Fruit fly (Drosophila melanogaster) Kc167 (cell line): ENCODE results near the gene ThrRS.

Experiments used
- Myc ChIP-seq: fragments of >200 bp; optimal IDR thresholded peaks from 2 replicates; lab custom pipeline; 2017; ENCODE audit warnings: missing external identifiers
- Sin3A ChIP-seq: fragments of >200 bp; optimal IDR thresholded peaks from 2 replicates; lab custom pipeline; 2018; ENCODE audit warnings: missing external identifiers
- h ChIP-seq: fragments of >200 bp; optimal IDR thresholded peaks from 3 replicates; lab custom pipeline; 2018; ENCODE audit warnings: missing external identifiers
- insv ChIP-seq: fragments of >200 bp; optimal IDR thresholded peaks from 3 replicates; lab custom pipeline; 2018; ENCODE audit warnings: missing external identifiers
- psq ChIP-seq: fragments of >200 bp; optimal IDR thresholded peaks from 2 replicates; lab custom pipeline; 2017; ENCODE audit warnings: missing external identifiers
- ttk ChIP-seq: sonication (Bioruptor generic); optimal IDR thresholded peaks from 2 replicates; lab custom pipeline; 2017; ENCODE audit warnings: missing external identifiers

ThrRS gene

DNA sequence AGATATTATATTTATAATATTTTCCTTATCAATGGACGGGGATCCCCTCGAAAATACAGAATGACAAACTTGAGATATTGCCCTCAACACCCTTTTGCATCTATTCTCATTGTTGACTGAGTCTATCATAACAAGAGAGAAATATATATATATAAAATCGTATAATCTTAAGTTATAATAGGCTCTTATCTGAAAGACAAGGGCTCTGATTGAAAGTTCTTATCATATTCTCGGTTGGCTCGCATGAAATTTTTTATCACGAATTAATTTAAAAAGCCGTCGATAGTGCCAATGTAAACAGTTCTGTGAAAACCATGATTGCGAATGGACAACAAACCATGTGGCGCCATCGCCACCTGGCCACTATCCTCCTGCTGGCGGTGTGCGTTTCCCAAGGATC is 7.3 kb downstream of the ThrRS start, which contains the start of gene Phae2:
Gene Phae2, plus strand, starts transcription at position 301 of the 400 bp plus-strand sequence.
- TF ChIP-seq Myc (lab: Kevin White, UChicago): no peak
- no peak for TF ChIP-seq Sin3A (lab: Kevin White, UChicago)
- TF ChIP-seq h (lab: Kevin White, UChicago): no peak
- no peak for TF ChIP-seq insv (lab: Kevin White, UChicago)
- no peak for TF ChIP-seq psq (lab: Kevin White, UChicago)
- no peak for TF ChIP-seq ttk (lab: Kevin White, UChicago)

DNA sequence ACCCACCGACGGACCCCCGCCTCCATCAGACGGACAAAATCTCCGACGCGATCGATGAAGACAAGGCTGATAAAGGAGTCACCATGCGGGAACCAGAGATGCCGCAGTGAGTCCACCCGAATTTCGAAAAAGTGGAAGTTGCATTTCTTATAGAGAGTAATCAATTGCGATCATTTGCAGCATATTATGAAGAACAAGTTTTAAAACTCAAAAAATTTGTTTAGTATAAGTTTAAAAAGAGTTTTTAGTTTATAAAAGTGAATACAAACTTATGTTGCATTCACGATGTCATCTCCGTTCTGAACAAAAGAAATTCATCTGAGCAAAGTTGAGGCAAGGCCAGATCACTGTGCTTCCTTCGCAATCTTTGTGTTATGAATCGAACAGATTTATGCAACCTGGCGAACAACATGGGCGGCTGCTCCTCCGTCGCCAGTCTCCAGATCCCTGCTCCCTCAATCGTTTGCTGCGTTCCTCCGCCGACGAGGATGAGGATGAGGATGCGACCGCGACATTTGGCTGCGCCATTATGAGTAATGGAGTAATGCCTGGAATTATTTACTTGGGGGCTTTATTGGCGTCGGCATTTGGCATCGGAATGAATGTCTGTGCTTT is 9.5 kb downstream of the ThrRS start:
- no peak for TF ChIP-seq insv (lab: Kevin White, UChicago)
- no peak for TF ChIP-seq ttk (lab: Kevin White, UChicago)
- no peak for TF ChIP-seq psq (lab: Kevin White, UChicago)
- TF ChIP-seq Myc (lab: Kevin White, UChicago): no peak
- TF ChIP-seq h (lab: Kevin White, UChicago): no peak
- TF ChIP-seq Sin3A (lab: Kevin White, UChicago): no peak

DNA sequence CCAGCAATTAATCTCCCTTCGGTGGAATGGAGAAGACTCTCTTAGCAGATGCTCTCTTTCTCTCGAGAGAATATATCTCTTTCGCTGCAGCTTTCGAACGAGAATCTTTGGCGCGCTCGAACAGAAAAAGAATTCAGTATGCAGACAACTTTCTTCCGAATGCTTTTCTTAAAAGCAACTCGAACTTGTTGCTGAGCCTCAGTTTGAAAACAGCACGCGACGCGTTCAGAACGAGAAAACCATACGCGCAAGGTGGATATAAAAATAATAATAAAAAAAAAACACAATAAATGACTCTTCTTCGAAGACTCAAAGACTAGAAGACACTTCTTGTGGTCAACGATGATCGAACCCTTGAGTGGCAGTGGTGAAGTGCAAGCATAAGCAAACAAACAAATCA is 10.6 kb downstream of the ThrRS start, which contains the start of gene CG17211:
Gene CG17211, plus strand, starts transcription at position 202 of the 400 bp plus-strand sequence.
- TF ChIP-seq Sin3A (lab: Kevin White, UChicago) (no peak), ttk (lab: Kevin White, UChicago) (no peak), h (lab: Kevin White, UChicago) (no peak), Myc (lab: Kevin White, UChicago) (no peak), insv (lab: Kevin White, UChicago) (no peak), psq (lab: Kevin White, UChicago) (no peak)

DNA sequence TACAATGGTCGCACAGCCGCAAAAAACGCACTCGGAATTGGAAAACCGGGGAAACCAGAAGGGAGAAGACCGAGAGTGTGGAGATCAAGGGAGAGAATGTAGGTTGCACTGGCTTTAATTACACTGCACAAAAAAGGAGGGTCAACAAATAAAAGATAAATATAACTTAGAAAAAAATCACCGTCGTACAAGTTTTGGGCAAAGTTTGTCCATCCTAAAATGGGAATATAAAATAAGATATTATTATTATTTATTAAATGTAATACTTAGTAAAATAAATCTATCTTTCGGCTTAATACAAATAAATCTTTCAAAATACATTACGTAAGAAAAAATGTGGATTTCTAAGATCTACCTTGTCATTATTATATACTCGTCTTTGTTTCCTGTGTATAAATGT is 12.3 kb downstream of the ThrRS start:
- TF ChIP-seq Myc (lab: Kevin White, UChicago) (no peak), insv (lab: Kevin White, UChicago) (no peak), Sin3A (lab: Kevin White, UChicago) (no peak), ttk (lab: Kevin White, UChicago) (no peak), h (lab: Kevin White, UChicago) (no peak), psq (lab: Kevin White, UChicago) (no peak)

DNA sequence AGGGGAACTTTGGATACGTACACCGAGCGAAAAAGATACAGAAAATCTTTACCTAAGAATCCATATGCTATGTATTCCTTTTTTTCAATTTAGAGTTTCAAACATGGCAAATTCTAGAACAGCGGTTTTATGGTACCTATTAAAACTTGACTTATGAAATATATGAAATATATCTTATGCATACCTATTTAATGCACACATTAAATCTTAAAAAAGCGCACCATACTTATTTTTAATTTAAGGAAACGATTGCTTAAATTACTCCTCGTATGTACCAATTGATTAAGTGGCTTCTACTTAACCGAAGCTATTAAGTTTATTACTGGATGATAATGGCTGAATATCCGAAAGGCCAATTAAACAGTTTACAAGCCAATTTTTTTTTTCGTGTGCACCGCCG is 16.4 kb downstream of the ThrRS start:
- TF ChIP-seq insv (lab: Kevin White, UChicago) (no peak), Sin3A (lab: Kevin White, UChicago) (no peak), ttk (lab: Kevin White, UChicago) (no peak), psq (lab: Kevin White, UChicago) (no peak)

DNA sequence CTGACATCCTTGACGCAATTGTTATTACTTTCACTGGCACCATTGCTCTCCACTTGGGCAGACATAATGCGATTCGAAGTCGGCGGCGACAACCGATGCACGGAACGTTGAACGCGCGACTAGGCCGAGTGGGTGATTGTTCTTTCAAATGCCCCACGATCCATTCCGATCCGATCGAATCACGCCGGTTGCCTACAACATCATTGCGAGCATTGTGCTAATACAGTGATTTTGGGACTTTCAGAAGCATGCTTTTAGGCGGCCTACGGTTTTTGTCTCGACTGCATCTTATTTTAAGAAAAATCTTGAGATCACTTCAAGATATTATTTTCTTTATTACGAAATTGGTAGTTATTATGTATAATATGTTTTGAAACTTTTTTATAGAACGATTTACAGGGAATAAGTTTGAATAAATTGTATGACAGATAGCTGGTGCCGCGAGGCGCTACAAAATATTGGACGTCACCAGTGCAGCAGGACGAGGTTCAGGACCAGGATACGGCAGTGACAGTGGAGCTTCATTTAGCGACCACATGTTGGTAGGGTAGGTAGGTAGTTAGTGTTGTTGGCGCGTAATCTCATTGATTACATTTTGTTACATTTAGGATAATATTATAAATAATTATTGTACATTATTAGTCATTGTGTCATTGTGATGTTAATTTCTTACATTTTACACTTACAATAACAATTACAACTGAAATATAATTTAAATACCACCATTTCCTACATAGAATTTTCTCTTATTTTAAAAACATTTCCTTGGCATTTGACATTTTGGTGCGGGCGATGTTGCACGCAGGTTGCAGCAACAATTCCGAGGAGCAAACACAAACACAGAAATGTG is 29.9 kb downstream of the ThrRS start, which contains the start of gene rho-6:
Gene rho-6, minus strand, starts transcription at position 137 of the 850 bp plus-strand sequence.
- no peak for TF ChIP-seq Sin3A (lab: Kevin White, UChicago)
- no peak for TF ChIP-seq h (lab: Kevin White, UChicago)
- no peak for TF ChIP-seq Myc (lab: Kevin White, UChicago)
- TF ChIP-seq psq (lab: Kevin White, UChicago): no peak
- TF ChIP-seq ttk (lab: Kevin White, UChicago): no peak
- no peak for TF ChIP-seq insv (lab: Kevin White, UChicago)

DNA sequence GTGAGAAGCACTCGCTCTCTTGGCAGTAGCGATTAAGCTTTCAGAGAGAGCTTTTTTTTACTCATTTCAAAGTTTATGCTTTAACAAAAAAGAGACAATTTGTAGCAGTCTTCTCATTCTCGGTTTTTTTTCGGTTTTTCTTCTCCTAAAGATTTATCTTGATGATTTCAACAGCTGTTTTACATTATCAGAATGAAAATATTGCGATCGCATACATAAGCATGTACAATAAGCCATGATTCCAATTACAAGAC is 30.5 kb downstream of the ThrRS start:
- TF ChIP-seq ttk (lab: Kevin White, UChicago) (no peak), insv (lab: Kevin White, UChicago) (no peak), h (lab: Kevin White, UChicago) (no peak), Sin3A (lab: Kevin White, UChicago) (no peak), Myc (lab: Kevin White, UChicago) (no peak), psq (lab: Kevin White, UChicago) (no peak)

DNA sequence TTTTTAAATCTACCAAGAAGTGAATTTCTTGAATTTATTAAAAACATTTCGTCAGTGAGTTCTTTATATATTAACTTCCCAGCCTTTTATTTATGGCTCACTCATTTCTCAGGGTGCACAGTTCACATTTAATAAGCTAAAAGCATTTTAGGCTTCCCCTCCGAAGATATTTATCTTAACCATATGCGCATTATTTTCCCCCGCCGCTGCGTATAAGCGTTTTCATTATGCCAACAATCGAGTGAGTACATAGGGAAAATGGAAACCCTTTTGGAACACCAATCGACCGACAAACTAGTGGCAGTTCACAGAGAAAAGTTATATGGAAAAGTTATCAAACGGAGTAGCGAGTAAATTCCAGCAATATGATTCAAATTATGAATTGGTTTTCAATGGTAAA is 34.2 kb downstream of the ThrRS start, which contains the start of gene Gr33a:
Gene Gr33a, plus strand, starts transcription at position 301 of the 400 bp plus-strand sequence.
- TF ChIP-seq insv (lab: Kevin White, UChicago) (no peak), psq (lab: Kevin White, UChicago) (no peak), Sin3A (lab: Kevin White, UChicago) (no peak), Myc (lab: Kevin White, UChicago) (no peak), ttk (lab: Kevin White, UChicago) (no peak), h (lab: Kevin White, UChicago) (no peak)

DNA sequence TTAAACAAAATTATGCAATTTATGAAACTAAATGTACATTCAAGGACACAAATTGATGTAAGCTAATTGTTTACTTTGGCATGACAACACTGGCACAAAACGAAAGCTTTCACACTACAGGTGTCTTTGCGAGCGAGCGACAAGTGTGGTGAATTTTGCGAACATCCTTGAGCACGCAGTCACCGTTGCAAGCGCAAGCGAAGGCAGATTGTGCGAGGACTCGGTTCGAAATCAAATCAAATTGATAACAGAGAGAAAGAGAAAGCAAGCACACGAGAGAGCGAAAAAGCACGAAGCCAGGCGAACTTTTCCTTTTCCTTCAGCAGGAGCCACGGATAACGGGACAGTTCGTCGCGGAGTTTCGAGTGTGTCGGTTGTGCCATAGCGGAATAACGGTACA is 38.9 kb downstream of the ThrRS start, which contains the start of gene CG31760:
Gene CG31760, plus strand, starts transcription at position 342 of the 400 bp plus-strand sequence.
- no peak for TF ChIP-seq Sin3A (lab: Kevin White, UChicago)
